Fruit fly (Drosophila melanogaster) whole organism, prepupa: Measurements from ENCODE around the gene Rpt4R.

Source experiments
- Blimp-1 ChIP-seq: fragments of 200-800 bp; sonication (Bioruptor generic); optimal IDR thresholded peaks from 3 replicates; lab custom pipeline; 2017; ENCODE audit warnings: missing biosample characterization, missing genetic modification characterization, mild to moderate bottlenecking, moderate library complexity, missing genetic modification reagents
- CG10669 ChIP-seq: fragments of 200-800 bp; sonication (Bioruptor generic); optimal IDR thresholded peaks from 3 replicates; lab custom pipeline; 2018; ENCODE audit warnings: missing biosample characterization, mild to moderate bottlenecking, missing genetic modification characterization, moderate library complexity
- CG11294 ChIP-seq: fragments of 200-800 bp; sonication (Bioruptor generic); IDR thresholded peaks from 2 replicates; pipeline ENCODE4 v1.3.6; 2022; ENCODE audit warnings: missing biosample characterization, missing genetic modification characterization
- CG11762 ChIP-seq: fragments of 200-800 bp; sonication (Bioruptor generic); optimal IDR thresholded peaks from 3 replicates; lab custom pipeline; 2016; ENCODE audit warnings: missing biosample characterization, missing genetic modification characterization; ENCODE audit not compliant: insufficient read depth
- CG11902 ChIP-seq: fragments of 200-800 bp; sonication (Bioruptor generic); optimal IDR thresholded peaks from 3 replicates; lab custom pipeline; 2016; ENCODE audit warnings: missing biosample characterization, missing genetic modification characterization
- CG15336 ChIP-seq: fragments of 200-800 bp; sonication (Bioruptor generic); IDR thresholded peaks from 2 replicates; pipeline ENCODE4 v1.3.6; 2022; ENCODE audit warnings: missing biosample characterization, missing genetic modification characterization
- CG1621 ChIP-seq: fragments of 200-800 bp; sonication (Bioruptor generic); optimal IDR thresholded peaks from 3 replicates; lab custom pipeline; 2018; ENCODE audit warnings: missing biosample characterization, mild to moderate bottlenecking, missing genetic modification characterization
- CG16779 ChIP-seq: fragments of 200-800 bp; sonication (Bioruptor generic); optimal IDR thresholded peaks from 3 replicates; lab custom pipeline; 2017; ENCODE audit warnings: missing biosample characterization, mild to moderate bottlenecking, missing genetic modification characterization
- CG3032 ChIP-seq: fragments of 200-800 bp; optimal IDR thresholded peaks from 2 replicates; lab custom pipeline; 2019; ENCODE audit warnings: missing biosample characterization, mild to moderate bottlenecking, missing genetic modification characterization, moderate library complexity
- CG32006 ChIP-seq: fragments of 200-800 bp; sonication (Bioruptor generic); optimal IDR thresholded peaks from 3 replicates; lab custom pipeline; 2017; ENCODE audit warnings: missing biosample characterization, mild to moderate bottlenecking, missing genetic modification characterization
- CG3919 ChIP-seq: fragments of 200-800 bp; sonication (Bioruptor generic); optimal IDR thresholded peaks from 3 replicates; lab custom pipeline; 2016; ENCODE audit warnings: missing biosample characterization, missing genetic modification characterization
- CG4318 ChIP-seq: fragments of 200-800 bp; sonication (Bioruptor generic); optimal IDR thresholded peaks from 3 replicates; lab custom pipeline; 2017; ENCODE audit warnings: missing biosample characterization, mild to moderate bottlenecking, missing genetic modification characterization
- CG6163 ChIP-seq: fragments of 200-800 bp; sonication (Bioruptor generic); IDR thresholded peaks from 3 replicates; pipeline ENCODE4 v1.3.6; 2022; ENCODE audit warnings: missing biosample characterization, missing genetic modification characterization
- CG6276 ChIP-seq: fragments of 200-800 bp; sonication (Bioruptor generic); optimal IDR thresholded peaks from 2 replicates; lab custom pipeline; 2017; ENCODE audit warnings: missing biosample characterization, mild to moderate bottlenecking, missing genetic modification characterization
- CG6792 ChIP-seq: fragments of 200-800 bp; sonication (Bioruptor generic); optimal IDR thresholded peaks from 3 replicates; lab custom pipeline; 2016; ENCODE audit warnings: missing biosample characterization, missing genetic modification characterization
- CG6808 ChIP-seq: fragments of 200-800 bp; sonication (Bioruptor generic); optimal IDR thresholded peaks from 3 replicates; lab custom pipeline; 2017; ENCODE audit warnings: missing biosample characterization, missing genetic modification characterization, mild to moderate bottlenecking, moderate library complexity, missing genetic modification reagents
- CG6854 ChIP-seq: fragments of 200-800 bp; sonication (Bioruptor generic); optimal IDR thresholded peaks from 2 replicates; lab custom pipeline; 2017; ENCODE audit warnings: missing biosample characterization, mild to moderate bottlenecking, missing genetic modification characterization
- CG7368 ChIP-seq: fragments of 200-800 bp; sonication (Bioruptor generic); optimal IDR thresholded peaks from 3 replicates; lab custom pipeline; 2016; ENCODE audit warnings: missing biosample characterization, missing genetic modification characterization
- CG8632 ChIP-seq: fragments of 200-800 bp; sonication (Bioruptor generic); optimal IDR thresholded peaks from 3 replicates; lab custom pipeline; 2016; ENCODE audit warnings: missing biosample characterization, missing genetic modification characterization
- Eip75B ChIP-seq: fragments of 200-800 bp; sonication (Bioruptor generic); optimal IDR thresholded peaks from 3 replicates; lab custom pipeline; 2016; ENCODE audit warnings: missing biosample characterization, missing genetic modification characterization
- Eip78C ChIP-seq: fragments of 200-800 bp; sonication (Bioruptor generic); peaks from one replicate; lab custom pipeline; 2016; ENCODE audit warnings: missing biosample characterization, missing genetic modification characterization
- Ets21C ChIP-seq: fragments of 200-800 bp; sonication (Bioruptor generic); optimal IDR thresholded peaks from 3 replicates; lab custom pipeline; 2016; ENCODE audit warnings: missing biosample characterization, missing genetic modification characterization
- Ets96B ChIP-seq: fragments of 200-800 bp; optimal IDR thresholded peaks from 2 replicates; lab custom pipeline; 2019; ENCODE audit warnings: missing biosample characterization, mild to moderate bottlenecking, missing genetic modification characterization, moderate library complexity
- Gug ChIP-seq: fragments of 200-800 bp; sonication (Bioruptor generic); IDR thresholded peaks from 2 replicates; pipeline ENCODE4 v1.3.6; 2022; ENCODE audit warnings: missing biosample characterization, missing genetic modification characterization
- Hr38 ChIP-seq: sonication (Bioruptor generic); optimal IDR thresholded peaks from 2 replicates; lab custom pipeline; 2016; ENCODE audit warnings: missing biosample characterization, missing genetic modification characterization
- Hr39 ChIP-seq: fragments of 200-800 bp; sonication (Bioruptor generic); optimal IDR thresholded peaks from 2 replicates; lab custom pipeline; 2016; ENCODE audit warnings: missing biosample characterization, missing genetic modification characterization
- Lpt ChIP-seq: fragments of 200-800 bp; sonication (Bioruptor generic); optimal IDR thresholded peaks from 3 replicates; lab custom pipeline; 2016; ENCODE audit warnings: missing biosample characterization, missing genetic modification characterization
- Met ChIP-seq: fragments of 200-800 bp; sonication (Bioruptor generic); optimal IDR thresholded peaks from 3 replicates; lab custom pipeline; 2016; ENCODE audit warnings: missing biosample characterization, missing genetic modification characterization
- OdsH ChIP-seq: fragments of 200-800 bp; sonication (Bioruptor generic); optimal IDR thresholded peaks from 3 replicates; lab custom pipeline; 2016; ENCODE audit warnings: missing biosample characterization, missing genetic modification characterization
- Sox102F ChIP-seq: fragments of 200-800 bp; sonication (Bioruptor generic); optimal IDR thresholded peaks from 2 replicates; lab custom pipeline; 2016; ENCODE audit warnings: missing biosample characterization, mild to moderate bottlenecking, missing genetic modification characterization
- Sox15 ChIP-seq: fragments of 200-800 bp; sonication (Bioruptor generic); optimal IDR thresholded peaks from 3 replicates; lab custom pipeline; 2016; ENCODE audit warnings: missing biosample characterization, missing genetic modification characterization
- achi ChIP-seq: fragments of 200-800 bp; sonication (Bioruptor generic); optimal IDR thresholded peaks from 3 replicates; lab custom pipeline; 2016; ENCODE audit warnings: missing biosample characterization, missing genetic modification characterization
- acj6 ChIP-seq: fragments of 200-800 bp; sonication (Bioruptor generic); optimal IDR thresholded peaks from 3 replicates; lab custom pipeline; 2016; ENCODE audit warnings: missing biosample characterization, missing genetic modification characterization
- cyc ChIP-seq: fragments of 200-800 bp; sonication (Bioruptor generic); optimal IDR thresholded peaks from 3 replicates; lab custom pipeline; 2016; ENCODE audit warnings: missing biosample characterization, missing genetic modification characterization
- dsx ChIP-seq: fragments of 200-800 bp; optimal IDR thresholded peaks from 3 replicates; lab custom pipeline; 2019; ENCODE audit warnings: missing biosample characterization, mild to moderate bottlenecking, missing genetic modification characterization, moderate library complexity; ENCODE audit not compliant: poor library complexity, severe bottlenecking
- eg ChIP-seq: fragments of 200-800 bp; sonication (Bioruptor generic); IDR thresholded peaks from 3 replicates; pipeline ENCODE4 v1.3.6; 2022; ENCODE audit warnings: missing biosample characterization, missing genetic modification characterization
- fd85E ChIP-seq: fragments of 200-800 bp; sonication (Bioruptor generic); optimal IDR thresholded peaks from 3 replicates; lab custom pipeline; 2016; ENCODE audit warnings: missing biosample characterization, missing genetic modification characterization
- fkh ChIP-seq: fragments of 200-800 bp; sonication (Bioruptor generic); optimal IDR thresholded peaks from 3 replicates; lab custom pipeline; 2017; ENCODE audit warnings: missing biosample characterization, mild to moderate bottlenecking, missing genetic modification characterization, moderate library complexity
- lz ChIP-seq: fragments of 200-800 bp; sonication (Bioruptor generic); optimal IDR thresholded peaks from 3 replicates; lab custom pipeline; 2016; ENCODE audit warnings: missing biosample characterization, missing genetic modification characterization
- net ChIP-seq: fragments of 200-800 bp; sonication (Bioruptor generic); optimal IDR thresholded peaks from 3 replicates; lab custom pipeline; 2016; ENCODE audit warnings: missing biosample characterization, missing genetic modification characterization
- pdm3 ChIP-seq: fragments of 200-800 bp; sonication (Bioruptor generic); optimal IDR thresholded peaks from 3 replicates; lab custom pipeline; 2016; ENCODE audit warnings: missing biosample characterization, missing genetic modification characterization
- salr ChIP-seq, 2 experiments: fragments of 200-800 bp; sonication (Bioruptor generic); optimal IDR thresholded peaks; 3 replicates each; lab custom pipeline; 2016 to 2018; ENCODE audit warnings: missing biosample characterization in 2 of 2, missing genetic modification characterization in 2 of 2, mild to moderate bottlenecking in 1 of 2
- spab ChIP-seq: fragments of 200-800 bp; sonication (Bioruptor generic); optimal IDR thresholded peaks from 2 replicates; lab custom pipeline; 2017; ENCODE audit warnings: missing biosample characterization, mild to moderate bottlenecking, missing genetic modification characterization, missing genetic modification reagents
- ss ChIP-seq, 2 experiments: fragments of 200-800 bp; sonication (Bioruptor generic); optimal IDR thresholded peaks; 2 replicates in 1 of 2; 3 replicates in 1 of 2; lab custom pipeline; 2017 to 2018; ENCODE audit warnings: mild to moderate bottlenecking in 2 of 2, missing biosample characterization in 2 of 2, missing genetic modification characterization in 2 of 2, moderate library complexity in 1 of 2
- svp ChIP-seq: fragments of 200-800 bp; sonication (Bioruptor generic); peaks from one replicate; lab custom pipeline; 2016; ENCODE audit warnings: missing biosample characterization, missing genetic modification characterization
- topi ChIP-seq: fragments of 200-800 bp; sonication (Bioruptor generic); optimal IDR thresholded peaks from 3 replicates; lab custom pipeline; 2016; ENCODE audit warnings: missing biosample characterization, missing genetic modification characterization
- vri ChIP-seq: fragments of 200-800 bp; sonication (Bioruptor generic); optimal IDR thresholded peaks from 3 replicates; lab custom pipeline; 2016; ENCODE audit warnings: missing biosample characterization, mild to moderate bottlenecking, missing genetic modification characterization

Gene Rpt4R

DNA sequence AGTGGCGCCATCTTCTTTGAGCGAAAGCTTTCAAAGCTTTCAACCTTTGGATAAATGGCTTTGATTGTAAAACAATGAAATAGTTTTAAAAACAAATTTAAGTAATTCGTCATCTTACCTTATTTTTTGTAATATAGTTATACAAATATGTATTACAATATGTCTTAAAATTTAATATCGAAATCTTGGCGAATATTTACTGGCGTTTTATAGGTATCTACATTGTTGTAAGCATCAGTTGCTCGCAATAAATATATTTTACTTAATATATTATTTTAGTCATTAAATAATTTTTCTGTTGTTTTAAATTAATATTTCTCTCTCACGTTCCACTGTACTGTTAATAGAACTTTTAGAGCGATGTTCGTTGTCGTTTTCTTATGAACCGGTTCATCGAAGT, at the start of gene Rpt4R:
Rpt4R (plus strand) TSS at position 301 of the 400 bp plus-strand sequence.
- no peak for TF ChIP-seq eg (GFP tag; lab: Robert Waterston, UW)
- TF ChIP-seq vri = no peak
- no peak for TF ChIP-seq Eip78C (GFP tag; lab: Kevin White, UChicago)
- TF ChIP-seq Blimp-1 (GFP tag; lab: Kevin White, UChicago) = no peak
- no peak for TF ChIP-seq OdsH
- TF ChIP-seq Gug = no peak
- no peak for TF ChIP-seq CG15336 (GFP tag; lab: Robert Waterston, UW)
- no peak for TF ChIP-seq CG1621
- TF ChIP-seq fkh (GFP tag; lab: Kevin White, UChicago) = no peak
- no peak for TF ChIP-seq CG6808
- no peak for TF ChIP-seq Met (GFP tag; lab: Kevin White, UChicago)
- TF ChIP-seq CG3032 (tag; lab: Kevin White, UChicago) = no peak
- no peak for TF ChIP-seq Lpt
- TF ChIP-seq, all 60 proteins: peak for 0

- TF ChIP-seq Eip75B (GFP tag; lab: Kevin White, UChicago) (no peak), CG4318 (GFP tag; lab: Kevin White, UChicago) (no peak)
Observed at dm6 chr3L:11892766-11893165, 48.9 kb upstream of the Rpt4R start.

- no peak for TF ChIP-seq CG6808
- TF ChIP-seq CG4318 (GFP tag; lab: Kevin White, UChicago) = no peak
- peak; percentile 10 for TF ChIP-seq achi (GFP tag; lab: Kevin White, UChicago)
- no peak for TF ChIP-seq CG16779 (tag; lab: Kevin White, UChicago)
- TF ChIP-seq CG11294 (GFP tag; lab: Robert Waterston, UW) = no peak
- TF ChIP-seq Ets21C (GFP tag; lab: Kevin White, UChicago) = no peak
- TF ChIP-seq lz (GFP tag; lab: Kevin White, UChicago) = no peak
- TF ChIP-seq CG10669 (GFP tag; lab: Kevin White, UChicago) = peak; percentile 51
- TF ChIP-seq CG6854 (GFP tag; lab: Kevin White, UChicago) = no peak
- TF ChIP-seq CG3919 (GFP tag; lab: Kevin White, UChicago) = peak; percentile 23
- TF ChIP-seq Sox102F (GFP tag; lab: Kevin White, UChicago) = no peak
- no peak for TF ChIP-seq acj6 (GFP tag; lab: Kevin White, UChicago)
- peak; percentile 9 for TF ChIP-seq Hr39 (GFP tag; lab: Kevin White, UChicago)
- no peak for TF ChIP-seq OdsH
- TF ChIP-seq salr (GFP tag; optimal IDR thresholded peaks at IDR 0.05; lab: Kevin White, UChicago) = no peak
- TF ChIP-seq CG6792 (GFP tag; lab: Kevin White, UChicago) = no peak
- no peak for TF ChIP-seq topi (GFP tag; lab: Kevin White, UChicago)
- peak; percentile 36 for TF ChIP-seq Eip78C (GFP tag; lab: Kevin White, UChicago)
- TF ChIP-seq Lpt = no peak
- TF ChIP-seq CG8632 (GFP tag; lab: Kevin White, UChicago) = no peak
- no peak for TF ChIP-seq CG3032 (tag; lab: Kevin White, UChicago)
- no peak for TF ChIP-seq dsx (GFP tag; lab: Kevin White, UChicago)
- no peak for TF ChIP-seq Blimp-1 (GFP tag; lab: Kevin White, UChicago)
- no peak for TF ChIP-seq fd85E
- TF ChIP-seq cyc = peak; percentile 6
- peak; percentile 17 for TF ChIP-seq Eip75B (GFP tag; lab: Kevin White, UChicago)
- TF ChIP-seq net (GFP tag; lab: Kevin White, UChicago) = no peak
- TF ChIP-seq CG32006 = peak; percentile 22
- peak; percentile 4 for TF ChIP-seq Met (GFP tag; lab: Kevin White, UChicago)
- peak; percentile 58 for TF ChIP-seq svp (GFP tag; lab: Kevin White, UChicago)
- TF ChIP-seq CG6163 = no peak
- TF ChIP-seq Sox15 (GFP tag; lab: Kevin White, UChicago) = no peak
- peak in 1 of 2 experiments; percentile 36 for TF ChIP-seq ss (GFP tag; optimal IDR thresholded peaks at IDR 0.05; lab: Kevin White, UChicago)
- TF ChIP-seq pdm3 (GFP tag; lab: Kevin White, UChicago) = no peak
- peak; percentile 39 for TF ChIP-seq Ets96B (tag; lab: Kevin White, UChicago)
- no peak for TF ChIP-seq CG6276
- TF ChIP-seq eg (GFP tag; lab: Robert Waterston, UW) = no peak
- no peak for TF ChIP-seq CG11762
- no peak for TF ChIP-seq Hr38 (GFP tag; lab: Kevin White, UChicago)
- TF ChIP-seq CG7368 (GFP tag; lab: Kevin White, UChicago) = no peak
- no peak for TF ChIP-seq CG1621
- TF ChIP-seq spab = peak; percentile 18
- TF ChIP-seq CG15336 (GFP tag; lab: Robert Waterston, UW) = no peak
- TF ChIP-seq CG11902 (GFP tag; lab: Kevin White, UChicago) = no peak
Observed at dm6 chr3L:11896756-11897155, 45.0 kb upstream of the Rpt4R start.
